Worm (Caenorhabditis elegans) whole organism, late embryonic: ENCODE measurements around the gene mom-1.

Experiments
- C08G9.2 ChIP-seq: sonication (generic microtip); optimal IDR thresholded peaks from 2 replicates; lab custom pipeline; 2016; ENCODE audit warnings: mild to moderate bottlenecking, missing genetic modification characterization, moderate library complexity, missing compliant biosample characterization
- C38D4.7 ChIP-seq: fragments of 200-800 bp; sonication (Bioruptor generic); optimal IDR thresholded peaks from 2 replicates; lab custom pipeline; 2018; ENCODE audit warnings: mild to moderate bottlenecking, missing genetic modification characterization, moderate library complexity, missing compliant biosample characterization
- F13H6.1 ChIP-seq: sonication (generic microtip); optimal IDR thresholded peaks from 2 replicates; lab custom pipeline; 2016; ENCODE audit warnings: missing genetic modification characterization, missing compliant biosample characterization
- K09A11.1 ChIP-seq: sonication (generic microtip); optimal IDR thresholded peaks from 2 replicates; lab custom pipeline; 2017; ENCODE audit warnings: antibody characterized with exemption, mild to moderate bottlenecking, missing genetic modification characterization, missing compliant biosample characterization; ENCODE audit not compliant: insufficient read depth
- T23F11.4 ChIP-seq: fragments of 200-800 bp; sonication (Bioruptor generic); optimal IDR thresholded peaks from 2 replicates; lab custom pipeline; 2018; ENCODE audit warnings: mild to moderate bottlenecking, missing genetic modification characterization, missing compliant biosample characterization
- Y22D7AL.16 ChIP-seq: sonication (generic microtip); optimal IDR thresholded peaks from 2 replicates; lab custom pipeline; 2016; ENCODE audit warnings: missing genetic modification characterization, missing compliant biosample characterization
- ahr-1 ChIP-seq: sonication (generic microtip); optimal IDR thresholded peaks from 2 replicates; lab custom pipeline; 2016; ENCODE audit warnings: missing genetic modification characterization, missing compliant biosample characterization
- ama-1 ChIP-seq: fragments of 150-350 bp; optimal IDR thresholded peaks from 2 replicates; lab custom pipeline; 2014
- ceh-14 ChIP-seq: sonication (generic microtip); optimal IDR thresholded peaks from 2 replicates; lab custom pipeline; 2016; ENCODE audit warnings: missing genotype, missing genetic modification characterization, missing compliant biosample characterization
- ceh-18 ChIP-seq: sonication (generic microtip); optimal IDR thresholded peaks from 2 replicates; lab custom pipeline; 2016; ENCODE audit warnings: missing genetic modification characterization, missing compliant biosample characterization
- ceh-19 ChIP-seq: fragments of 200-800 bp; sonication (Bioruptor generic); optimal IDR thresholded peaks from 2 replicates; lab custom pipeline; 2018; ENCODE audit warnings: mild to moderate bottlenecking, missing genetic modification characterization, missing compliant biosample characterization
- ceh-2 ChIP-seq: sonication (generic microtip); optimal IDR thresholded peaks from 2 replicates; lab custom pipeline; 2016; ENCODE audit warnings: missing genotype, missing genetic modification characterization, missing compliant biosample characterization
- ceh-24 ChIP-seq: sonication (generic microtip); optimal IDR thresholded peaks from 2 replicates; lab custom pipeline; 2016; ENCODE audit warnings: mild to moderate bottlenecking, missing genetic modification characterization, missing compliant biosample characterization
- ceh-30 ChIP-seq: fragments of 150-350 bp; optimal IDR thresholded peaks from 2 replicates; lab custom pipeline; 2014; ENCODE audit warnings: missing biosample characterization, missing genetic modification characterization
- ceh-31 ChIP-seq: sonication (generic microtip); optimal IDR thresholded peaks from 2 replicates; lab custom pipeline; 2016; ENCODE audit warnings: missing genetic modification characterization, missing compliant biosample characterization
- ceh-48 ChIP-seq: sonication (generic microtip); optimal IDR thresholded peaks from 2 replicates; lab custom pipeline; 2016; ENCODE audit warnings: missing genetic modification characterization, inconsistent platforms, missing compliant biosample characterization
- ceh-9 ChIP-seq: sonication (generic microtip); optimal IDR thresholded peaks from 2 replicates; lab custom pipeline; 2016; ENCODE audit warnings: mild to moderate bottlenecking, missing genetic modification characterization, inconsistent platforms, missing compliant biosample characterization
- che-1 ChIP-seq: sonication (generic microtip); optimal IDR thresholded peaks from 2 replicates; lab custom pipeline; 2016; ENCODE audit warnings: mild to moderate bottlenecking, missing genetic modification characterization, missing compliant biosample characterization
- elt-2 ChIP-seq: sonication (generic microtip); optimal IDR thresholded peaks from 2 replicates; lab custom pipeline; 2016; ENCODE audit warnings: missing genetic modification reagents, missing genetic modification characterization, missing compliant biosample characterization
- elt-4 ChIP-seq: sonication (generic microtip); optimal IDR thresholded peaks from 2 replicates; lab custom pipeline; 2016; ENCODE audit warnings: missing genetic modification characterization, missing compliant biosample characterization
- ets-4 ChIP-seq: sonication (generic microtip); optimal IDR thresholded peaks from 2 replicates; lab custom pipeline; 2016; ENCODE audit warnings: missing genetic modification characterization, missing compliant biosample characterization
- fkh-10 ChIP-seq: fragments of 150-350 bp; optimal IDR thresholded peaks from 2 replicates; lab custom pipeline; 2014; ENCODE audit warnings: missing biosample characterization, missing genetic modification reagents, missing genetic modification characterization
- fkh-6 ChIP-seq: sonication (generic microtip); optimal IDR thresholded peaks from 2 replicates; lab custom pipeline; 2016; ENCODE audit warnings: missing genetic modification characterization, missing compliant biosample characterization
- gmeb-2 ChIP-seq: sonication (generic microtip); optimal IDR thresholded peaks from 2 replicates; lab custom pipeline; 2016; ENCODE audit warnings: missing genetic modification characterization, inconsistent platforms, missing compliant biosample characterization
- hlh-13 ChIP-seq: fragments of 200-800 bp; sonication (Bioruptor generic); optimal IDR thresholded peaks from 2 replicates; lab custom pipeline; 2018; ENCODE audit warnings: mild to moderate bottlenecking, missing genetic modification characterization, missing compliant biosample characterization
- hlh-6 ChIP-seq: sonication (generic microtip); optimal IDR thresholded peaks from 2 replicates; lab custom pipeline; 2016; ENCODE audit warnings: missing genotype, missing genetic modification characterization, missing compliant biosample characterization
- hlh-8 ChIP-seq: sonication (generic microtip); optimal IDR thresholded peaks from 2 replicates; lab custom pipeline; 2016; ENCODE audit warnings: missing genotype, missing genetic modification characterization, missing compliant biosample characterization
- lim-6 ChIP-seq: sonication (generic microtip); optimal IDR thresholded peaks from 2 replicates; lab custom pipeline; 2016; ENCODE audit warnings: missing genetic modification characterization, missing compliant biosample characterization
- lin-11 ChIP-seq: fragments of 200-800 bp; sonication (Bioruptor generic); optimal IDR thresholded peaks from 2 replicates; lab custom pipeline; 2018; ENCODE audit warnings: mild to moderate bottlenecking, missing genetic modification characterization, missing compliant biosample characterization
- madf-2 ChIP-seq: sonication (generic microtip); optimal IDR thresholded peaks from 2 replicates; lab custom pipeline; 2017; ENCODE audit warnings: missing genetic modification characterization, missing compliant biosample characterization
- nhr-11 ChIP-seq: fragments of 150-350 bp; optimal IDR thresholded peaks from 2 replicates; lab custom pipeline; 2014; ENCODE audit warnings: missing biosample characterization, missing genetic modification characterization
- nhr-232 ChIP-seq: sonication (generic microtip); optimal IDR thresholded peaks from 2 replicates; lab custom pipeline; 2016; ENCODE audit warnings: missing genetic modification characterization, missing compliant biosample characterization
- npax-4 ChIP-seq: sonication (generic microtip); optimal IDR thresholded peaks from 2 replicates; lab custom pipeline; 2016; ENCODE audit warnings: missing genetic modification characterization, missing compliant biosample characterization
- odd-2 ChIP-seq: sonication (generic microtip); optimal IDR thresholded peaks from 2 replicates; lab custom pipeline; 2017; ENCODE audit warnings: antibody characterized with exemption, mild to moderate bottlenecking, missing genetic modification characterization, missing compliant biosample characterization
- pha-2 ChIP-seq: sonication (generic microtip); optimal IDR thresholded peaks from 2 replicates; lab custom pipeline; 2017; ENCODE audit warnings: mild to moderate bottlenecking, missing genetic modification characterization, missing compliant biosample characterization
- pha-4 ChIP-seq: fragments of 150-350 bp; optimal IDR thresholded peaks from 2 replicates; lab custom pipeline; 2018; ENCODE audit warnings: missing biosample characterization, missing genetic modification reagents, missing genetic modification characterization
- pqm-1 ChIP-seq: sonication (generic microtip); optimal IDR thresholded peaks from 2 replicates; lab custom pipeline; 2016; ENCODE audit warnings: missing genetic modification characterization, missing compliant biosample characterization
- pros-1 ChIP-seq: fragments of 150-350 bp; optimal IDR thresholded peaks from 2 replicates; lab custom pipeline; 2014; ENCODE audit warnings: missing biosample characterization, missing genetic modification reagents, missing genetic modification characterization
- ref-2 ChIP-seq: sonication (generic microtip); optimal IDR thresholded peaks from 2 replicates; lab custom pipeline; 2016; ENCODE audit warnings: missing genetic modification characterization, missing compliant biosample characterization
- rnt-1 ChIP-seq: sonication (generic microtip); optimal IDR thresholded peaks from 2 replicates; lab custom pipeline; 2016; ENCODE audit warnings: missing genetic modification characterization, missing compliant biosample characterization
- sdc-2 ChIP-seq: sonication (generic microtip); optimal IDR thresholded peaks from 2 replicates; lab custom pipeline; 2016; ENCODE audit warnings: missing genotype, missing genetic modification characterization, missing compliant biosample characterization
- syd-9 ChIP-seq: sonication (generic microtip); optimal IDR thresholded peaks from 2 replicates; lab custom pipeline; 2016; ENCODE audit warnings: mild to moderate bottlenecking, missing genetic modification characterization, moderate library complexity, missing compliant biosample characterization
- tbx-2 ChIP-seq: sonication (generic microtip); optimal IDR thresholded peaks from 2 replicates; lab custom pipeline; 2016; ENCODE audit warnings: missing genetic modification characterization, missing compliant biosample characterization
- ttx-3 ChIP-seq: sonication (generic microtip); optimal IDR thresholded peaks from 2 replicates; lab custom pipeline; 2016; ENCODE audit warnings: missing genetic modification reagents, missing genetic modification characterization, missing compliant biosample characterization
- unc-3 ChIP-seq, 2 experiments: fragments of 200-800 bp in 1 of 2; sonication (Bioruptor generic) in 1 of 2; sonication (generic microtip) in 1 of 2; conservative IDR thresholded peaks in 1 of 2; optimal IDR thresholded peaks in 1 of 2; 2 replicates each; pipeline versions ENCODE4 v1.3.6 to Lab custom; 2016 to 2022; ENCODE audit warnings: missing compliant biosample characterization in 2 of 2, missing genetic modification characterization in 2 of 2, missing genetic modification reagents in 1 of 2
- unc-42 ChIP-seq: sonication (generic microtip); optimal IDR thresholded peaks from 2 replicates; lab custom pipeline; 2016; ENCODE audit warnings: missing genotype, missing genetic modification characterization, missing compliant biosample characterization
- unc-55 ChIP-seq: sonication (generic microtip); optimal IDR thresholded peaks from 2 replicates; lab custom pipeline; 2017; ENCODE audit warnings: missing biosample characterization, missing genetic modification reagents, missing genetic modification characterization
- unc-86 ChIP-seq: sonication (generic microtip); optimal IDR thresholded peaks from 2 replicates; lab custom pipeline; 2016; ENCODE audit warnings: missing genetic modification characterization, missing compliant biosample characterization
- zip-5 ChIP-seq: sonication (generic microtip); optimal IDR thresholded peaks from 2 replicates; lab custom pipeline; 2016; ENCODE audit warnings: missing genetic modification characterization, missing compliant biosample characterization

mom-1 gene

DNA sequence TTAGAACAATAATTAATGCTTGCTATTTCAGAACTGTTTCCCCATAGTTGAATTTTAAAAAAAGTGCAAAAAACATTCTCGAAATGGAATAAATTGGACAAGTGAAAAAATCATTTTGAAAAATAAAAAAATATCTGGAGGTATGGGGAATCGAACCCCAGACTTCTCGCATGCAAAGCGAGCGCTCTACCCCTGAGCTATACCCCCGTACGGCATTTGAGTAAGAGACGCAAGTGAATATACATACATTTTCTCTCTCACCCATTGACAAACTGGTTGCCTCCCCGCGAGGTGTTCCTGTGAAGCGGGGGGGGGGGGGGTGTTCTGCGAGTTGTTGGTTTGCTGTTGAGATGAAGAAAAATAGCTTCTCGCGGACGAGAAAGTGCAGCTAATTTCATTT, 769 bp upstream of the mom-1 start (continued):
- TF ChIP-seq hlh-8 (tag; lab: Kevin White, UChicago), result peak; percentile 65
- no peak for TF ChIP-seq elt-4 (tag; lab: Kevin White, UChicago)
- TF ChIP-seq ceh-18 (tag; lab: Kevin White, UChicago), result peak; percentile 71
- peak; percentile 84 for TF ChIP-seq F13H6.1
- peak; percentile 51 for TF ChIP-seq unc-42 (tag; lab: Kevin White, UChicago)
- no peak for TF ChIP-seq pros-1 (tag; lab: Kevin White, UChicago)
- no peak for TF ChIP-seq pha-4 (tag; lab: Kevin White, UChicago)
- TF ChIP-seq hlh-6 (tag; lab: Kevin White, UChicago), result peak; percentile 93
- TF ChIP-seq gmeb-2 (tag; lab: Kevin White, UChicago), result peak; percentile 92
- TF ChIP-seq madf-2 (tag; lab: Kevin White, UChicago), result peak; percentile 82
- TF ChIP-seq pqm-1 (tag; lab: Kevin White, UChicago), result no peak
- no peak for TF ChIP-seq nhr-11 (tag; lab: Kevin White, UChicago)
- peak; percentile 81 for TF ChIP-seq lim-6 (tag; lab: Kevin White, UChicago)
- peak; percentile 95 for TF ChIP-seq sdc-2
- TF ChIP-seq odd-2, result peak; percentile 45
- peak; percentile 88 for TF ChIP-seq nhr-232 (tag; lab: Kevin White, UChicago)
- peak; percentile 54 for TF ChIP-seq ets-4 (tag; lab: Kevin White, UChicago)
- peak; percentile 86 for TF ChIP-seq Y22D7AL.16 (tag; lab: Kevin White, UChicago)
- peak; percentile 91 for TF ChIP-seq che-1
- peak; percentile 80 for TF ChIP-seq ceh-31 (tag; lab: Kevin White, UChicago)
- peak; percentile 61 for TF ChIP-seq hlh-13 (GFP tag; lab: Kevin White, UChicago)
- peak; percentile 93 for TF ChIP-seq unc-86 (tag; lab: Kevin White, UChicago)
- TF ChIP-seq ceh-9, result peak; percentile 86
- TF ChIP-seq ceh-24 (tag; lab: Kevin White, UChicago), result peak; percentile 78
- TF ChIP-seq T23F11.4, result peak; percentile 89
- TF ChIP-seq fkh-6 (tag; lab: Kevin White, UChicago), result peak; percentile 88
- no peak for TF ChIP-seq ceh-30
- peak; percentile 85 for TF ChIP-seq lin-11 (tag; lab: Kevin White, UChicago)
- no peak for TF ChIP-seq ama-1 (lab: Kevin White, UChicago)
- TF ChIP-seq ceh-48 (tag; lab: Kevin White, UChicago), result peak; percentile 80
- peak; percentile 88 for TF ChIP-seq syd-9 (tag; lab: Kevin White, UChicago)
- TF ChIP-seq unc-55 (GFP tag; lab: Kevin White, UChicago), result no peak
- peak; percentile 76 for TF ChIP-seq pha-2 (tag; lab: Kevin White, UChicago)
- TF ChIP-seq C38D4.7 (GFP tag; lab: Kevin White, UChicago), result peak; percentile 89
- peak; percentile 73 for TF ChIP-seq ceh-2 (tag; lab: Kevin White, UChicago)
- TF ChIP-seq tbx-2 (tag; lab: Kevin White, UChicago), result peak; percentile 92
- TF ChIP-seq unc-3 (GFP tag; conservative IDR thresholded peaks at IDR 0.05; lab: Robert Waterston, UW), result peak; percentile 97
- TF ChIP-seq unc-3 (tag; optimal IDR thresholded peaks at IDR 0.05; lab: Kevin White, UChicago), result peak; percentile 94

DNA sequence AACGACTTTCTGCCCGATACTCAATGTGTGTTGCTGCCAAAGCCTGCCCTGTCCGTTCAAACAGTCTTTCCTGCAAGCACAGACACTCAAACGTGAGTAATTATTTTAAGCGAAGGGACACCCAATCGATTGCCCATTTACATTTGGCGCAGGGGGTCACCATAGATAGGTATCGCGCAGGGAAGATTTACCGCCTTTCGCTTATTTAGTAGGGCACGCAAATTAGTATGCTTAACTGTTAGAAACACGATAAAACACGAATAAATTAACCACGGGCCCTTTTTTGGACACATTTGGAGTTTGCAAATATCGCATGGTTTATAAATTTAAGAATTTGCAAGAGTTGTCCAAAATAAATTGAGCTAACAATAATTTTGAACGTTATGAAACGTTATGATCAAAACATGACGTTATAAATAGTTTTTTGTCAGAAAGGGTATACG, 3.5 kb downstream of the mom-1 start:
- peak; percentile 80 for TF ChIP-seq ets-4 (tag; lab: Kevin White, UChicago)
- TF ChIP-seq hlh-8 (tag; lab: Kevin White, UChicago), result peak; percentile 64
- TF ChIP-seq C38D4.7 (GFP tag; lab: Kevin White, UChicago), result peak; percentile 21
- TF ChIP-seq zip-5 (tag; lab: Kevin White, UChicago), result no peak
- peak; percentile 78 for TF ChIP-seq C08G9.2 (tag; lab: Kevin White, UChicago)
- TF ChIP-seq lin-11 (tag; lab: Kevin White, UChicago), result peak; percentile 53
- peak; percentile 92 for TF ChIP-seq ceh-14
- TF ChIP-seq hlh-6 (tag; lab: Kevin White, UChicago), result peak; percentile 71
- TF ChIP-seq elt-2 (tag; lab: Kevin White, UChicago), result peak; percentile 80
- TF ChIP-seq npax-4 (tag; lab: Kevin White, UChicago), result peak; percentile 30
- TF ChIP-seq madf-2 (tag; lab: Kevin White, UChicago), result peak; percentile 83
- peak; percentile 100 for TF ChIP-seq ceh-18 (tag; lab: Kevin White, UChicago)
- TF ChIP-seq ttx-3 (tag; lab: Kevin White, UChicago), result peak; percentile 72
- peak; percentile 96 for TF ChIP-seq rnt-1
- TF ChIP-seq pros-1 (tag; lab: Kevin White, UChicago), result peak; percentile 91
- TF ChIP-seq pqm-1 (tag; lab: Kevin White, UChicago), result peak; percentile 91
- TF ChIP-seq elt-4 (tag; lab: Kevin White, UChicago), result no peak
- TF ChIP-seq unc-55 (GFP tag; lab: Kevin White, UChicago), result peak; percentile 27
- TF ChIP-seq ahr-1 (tag; lab: Kevin White, UChicago), result peak; percentile 61
- TF ChIP-seq T23F11.4, result peak; percentile 68
- no peak for TF ChIP-seq pha-4 (tag; lab: Kevin White, UChicago)
- no peak for TF ChIP-seq Y22D7AL.16 (tag; lab: Kevin White, UChicago)
- TF ChIP-seq gmeb-2 (tag; lab: Kevin White, UChicago), result peak; percentile 48
- TF ChIP-seq fkh-10 (GFP tag; lab: Kevin White, UChicago), result peak; percentile 87
- peak; percentile 51 for TF ChIP-seq lim-6 (tag; lab: Kevin White, UChicago)
- peak; percentile 52 for TF ChIP-seq ceh-19
- peak; percentile 96 for TF ChIP-seq tbx-2 (tag; lab: Kevin White, UChicago)
- peak; percentile 92 for TF ChIP-seq K09A11.1 (tag; lab: Kevin White, UChicago)
- peak; percentile 97 for TF ChIP-seq ref-2 (tag; lab: Kevin White, UChicago)
- TF ChIP-seq ceh-24 (tag; lab: Kevin White, UChicago), result no peak
